Worm (Caenorhabditis elegans): ENCODE data around the gene C04B4.5.
"Not testable (repeated sequence)": the region's sequence is repeated elsewhere in the genome, so short reads cannot be mapped to it uniquely, and the experiment has no call there.

The C04B4.5 gene

ce11 chrX:12302755-12303154 is 14.6 kb upstream of the C04B4.5 start, which contains the start of gene dot-1.3:
dot-1.3 (minus strand) TSS chrX:12302855.
- not testable (repeated sequence) for TF ChIP-seq ceh-44 (GFP tag; IDR thresholded peaks at IDR 0.05); ztf-7 (tag; optimal IDR thresholded peaks at IDR 0.05); ZK337.2 (GFP tag; IDR thresholded peaks at IDR 0.05)

- TF ChIP-seq daf-16 (GFP tag; optimal IDR thresholded peaks at IDR 0.05) (no peak), daf-16 (tag; optimal IDR thresholded peaks at IDR 0.05) (no peak), T26A8.4 (GFP tag; IDR thresholded peaks at IDR 0.05) (no peak), set-16 (GFP tag; IDR thresholded peaks at IDR 0.05) (no peak), aha-1 (tag) (no peak), nhr-48 (tag; optimal IDR thresholded peaks at IDR 0.05) (no peak), snpc-4 (tag; optimal IDR thresholded peaks at IDR 0.05) (no peak), egl-27 (tag; optimal IDR thresholded peaks at IDR 0.05) (no peak)
Measured at ce11 chrX:12299834-12300233, 11.7 kb upstream of the C04B4.5 start, which contains the start of gene W06D11.5. W06D11.5 (plus strand) TSS chrX:12300134.

- no peak for TF ChIP-seq lim-7 (GFP tag; IDR thresholded peaks at IDR 0.05)
- TF ChIP-seq arid-1 (GFP tag; conservative IDR thresholded peaks at IDR 0.05): no peak
- no peak for TF ChIP-seq nhr-77 (tag; optimal IDR thresholded peaks at IDR 0.05)
Measured at ce11 chrX:12298324-12298723, 10.2 kb upstream of the C04B4.5 start, which contains the start of gene W06D11.3. W06D11.3 (plus strand) TSS chrX:12298683.

ce11 chrX:12296392-12296791 is 8.2 kb upstream of the C04B4.5 start, which contains the start of gene W06D11.2:
W06D11.2 (minus strand) TSS chrX:12296730.
- TF ChIP-seq F10B5.3 (tag; optimal IDR thresholded peaks at IDR 0.05) (no peak), unc-62 (GFP tag; optimal IDR thresholded peaks at IDR 0.05 in 1 of 2) (peak in 1 of 2 experiments; percentile 96), unc-62 (tag; optimal IDR thresholded peaks at IDR 0.05) (no peak)

ce11 chrX:12294263-12294662 is 6.1 kb upstream of the C04B4.5 start, which contains the start of gene W06D11.1:
W06D11.1 (plus strand) TSS chrX:12294563.
- TF ChIP-seq lin-15B (tag; optimal IDR thresholded peaks at IDR 0.05) (no peak), lin-13 (GFP tag; optimal IDR thresholded peaks at IDR 0.05) (no peak), unc-62 (GFP tag; optimal IDR thresholded peaks at IDR 0.05 in 1 of 2) (peak in 1 of 2 experiments; percentile 61), unc-62 (tag; optimal IDR thresholded peaks at IDR 0.05) (no peak)

- no peak for TF ChIP-seq hif-1 (tag; optimal IDR thresholded peaks at IDR 0.05)
- TF ChIP-seq fkh-10 (GFP tag; optimal IDR thresholded peaks at IDR 0.05): no peak
- TF ChIP-seq F49E8.2 (tag; optimal IDR thresholded peaks at IDR 0.05; ENCODE audit: borderline replicate concordance): no peak
- TF ChIP-seq ces-1 (GFP tag; optimal IDR thresholded peaks at IDR 0.05): no peak
- TF ChIP-seq nhr-25 (tag; optimal IDR thresholded peaks at IDR 0.05; ENCODE audit: borderline replicate concordance, insufficient read depth): no peak
- TF ChIP-seq F26F4.8 (GFP tag; conservative IDR thresholded peaks at IDR 0.05): no peak
- TF ChIP-seq duxl-1 (tag; optimal IDR thresholded peaks at IDR 0.05; ENCODE audit: poor library complexity): no peak
- no peak for TF ChIP-seq nhr-41 (GFP tag; IDR thresholded peaks at IDR 0.05)
- no peak for TF ChIP-seq ceh-62 (tag; optimal IDR thresholded peaks at IDR 0.05)
- no peak for TF ChIP-seq daf-12 (tag; optimal IDR thresholded peaks at IDR 0.05)
- no peak for TF ChIP-seq nhr-48 (tag; optimal IDR thresholded peaks at IDR 0.05)
- no peak for TF ChIP-seq attf-4 (tag; optimal IDR thresholded peaks at IDR 0.05)
- no peak for TF ChIP-seq D1046.2 (GFP tag; IDR thresholded peaks at IDR 0.05)
- TF ChIP-seq snpc-4 (tag; optimal IDR thresholded peaks at IDR 0.05): no peak
- TF ChIP-seq unc-130 (GFP tag; optimal IDR thresholded peaks at IDR 0.05): no peak
- no peak for TF ChIP-seq rbr-2 (tag; optimal IDR thresholded peaks at IDR 0.05)
- TF ChIP-seq ztf-11 (tag; optimal IDR thresholded peaks at IDR 0.05): no peak
- TF ChIP-seq php-3 (GFP tag; IDR thresholded peaks at IDR 0.05): no peak
- TF ChIP-seq fos-1 (tag; optimal IDR thresholded peaks at IDR 0.05): no peak
- no peak for TF ChIP-seq egl-43 (GFP tag; IDR thresholded peaks at IDR 0.05)
Measured at ce11 chrX:12290539-12290938, 2.4 kb upstream of the C04B4.5 start, which contains the start of gene C04B4.4. C04B4.4 (plus strand) TSS chrX:12290839.

All from whole organism, L4 larva.